Worm (Caenorhabditis elegans) whole organism, mixed stage, embryonic: Measurements from ENCODE around the gene odd-1.

Source experiments
- M03D4.4 ChIP-seq: sonication (generic microtip); optimal IDR thresholded peaks from 2 replicates; lab custom pipeline; 2017; ENCODE audit warnings: mild to moderate bottlenecking, missing genetic modification characterization, missing compliant biosample characterization
- blmp-1 ChIP-seq: fragments of 150-350 bp; optimal IDR thresholded peaks from 2 replicates; lab custom pipeline; 2014; ENCODE audit warnings: missing biosample characterization, missing genetic modification characterization
- lin-13 ChIP-seq: fragments of 150-350 bp; optimal IDR thresholded peaks from 2 replicates; lab custom pipeline; 2014; ENCODE audit warnings: missing biosample characterization, missing genetic modification characterization
- lsy-2 ChIP-seq: fragments of 150-350 bp; optimal IDR thresholded peaks from 2 replicates; lab custom pipeline; 2014; ENCODE audit warnings: missing biosample characterization, missing genetic modification characterization
- nhr-237 ChIP-seq: fragments of 150-350 bp; optimal IDR thresholded peaks from 2 replicates; lab custom pipeline; 2014; ENCODE audit warnings: missing biosample characterization, missing genetic modification characterization
- ztf-11 ChIP-seq: fragments of 150-350 bp; optimal IDR thresholded peaks from 2 replicates; lab custom pipeline; 2014; ENCODE audit warnings: missing biosample characterization, missing genetic modification characterization

- TF ChIP-seq M03D4.4 (no peak), lsy-2 (tag; lab: Kevin White, UChicago) (peak; percentile 48), blmp-1 (tag; lab: Kevin White, UChicago) (no peak), lin-13 (tag; lab: Kevin White, UChicago) (no peak), ztf-11 (tag; lab: Kevin White, UChicago) (no peak), nhr-237 (tag; lab: Kevin White, UChicago) (no peak)
Measured at ce11 chrIII:7073801-7074386, 34.2 kb upstream of the odd-1 start, which contains the start of gene ZK418.5.
